Worm (Caenorhabditis elegans): ENCODE data around the gene exo-1.

ce11 chrIII:13457305-13457704, 34.0 kb downstream of the exo-1 start:
- no peak for TF ChIP-seq snpc-3.4 (tag; optimal IDR thresholded peaks at IDR 0.05)
- no peak for TF ChIP-seq mel-28 (tag; optimal IDR thresholded peaks at IDR 0.05; ENCODE audit: borderline replicate concordance)
- TF ChIP-seq F10E7.11 (tag; optimal IDR thresholded peaks at IDR 0.05), result no peak
- no peak for TF ChIP-seq F49E8.2 (tag; optimal IDR thresholded peaks at IDR 0.05; ENCODE audit: insufficient read depth)
- no peak for TF ChIP-seq aptf-2 (GFP tag; conservative IDR thresholded peaks at IDR 0.05)
- no peak for TF ChIP-seq egl-18 (GFP tag; IDR thresholded peaks at IDR 0.05)
- TF ChIP-seq F52B5.7 (tag; optimal IDR thresholded peaks at IDR 0.05), result no peak
- TF ChIP-seq lin-40 (tag; optimal IDR thresholded peaks at IDR 0.05), result no peak
- no peak for TF ChIP-seq ama-1 (optimal IDR thresholded peaks at IDR 0.05)
- no peak for TF ChIP-seq ama-1 (GFP tag; optimal IDR thresholded peaks at IDR 0.05)
- no peak for TF ChIP-seq ZK185.1 (tag; optimal IDR thresholded peaks at IDR 0.05; ENCODE audit: poor library complexity, severe bottlenecking)
- TF ChIP-seq Y53G8AR.9 (GFP tag; conservative IDR thresholded peaks at IDR 0.05), result 0 out of 2 replicates have a peak, but pooled peaks have one; percentile 26

All from whole organism, young adult.